Worm (Caenorhabditis elegans) whole organism, L3 larva: Measurements from ENCODE around the gene B0563.18.

Experiments used
- ZK546.5 ChIP-seq: sonication (generic microtip); optimal IDR thresholded peaks from 2 replicates; lab custom pipeline; 2017; ENCODE audit warnings: missing biosample characterization, missing genetic modification characterization
- aly-2 ChIP-seq: fragments of 150-350 bp; optimal IDR thresholded peaks from 2 replicates; lab custom pipeline; 2014; ENCODE audit warnings: missing biosample characterization, missing genetic modification characterization
- ama-1 ChIP-seq: fragments of 150-350 bp; optimal IDR thresholded peaks from 2 replicates; lab custom pipeline; 2018
- ceh-16 ChIP-seq: sonication (generic microtip); optimal IDR thresholded peaks from 2 replicates; lab custom pipeline; 2017; ENCODE audit warnings: missing biosample characterization, missing genetic modification characterization
- ceh-28 ChIP-seq: fragments of 150-350 bp; optimal IDR thresholded peaks from 2 replicates; lab custom pipeline; 2014; ENCODE audit warnings: missing biosample characterization, missing genetic modification reagents, missing genetic modification characterization
- ceh-82 ChIP-seq: fragments of 150-350 bp; optimal IDR thresholded peaks from 2 replicates; lab custom pipeline; 2014; ENCODE audit warnings: missing biosample characterization, missing genetic modification characterization
- ceh-9 ChIP-seq: sonication (generic microtip); optimal IDR thresholded peaks from 2 replicates; lab custom pipeline; 2018; ENCODE audit warnings: missing biosample characterization, missing genetic modification characterization
- daf-12 ChIP-seq: fragments of 150-350 bp; optimal IDR thresholded peaks from 2 replicates; lab custom pipeline; 2014; ENCODE audit warnings: missing biosample characterization, missing genetic modification reagents, missing genetic modification characterization
- egl-27 ChIP-seq: sonication (generic microtip); optimal IDR thresholded peaks from 4 replicates; lab custom pipeline; 2017; ENCODE audit warnings: missing biosample characterization, missing genetic modification reagents, missing genetic modification characterization
- egl-5 ChIP-seq: fragments of 150-350 bp; optimal IDR thresholded peaks from 2 replicates; lab custom pipeline; 2017; ENCODE audit warnings: missing biosample characterization, missing genetic modification reagents, missing genetic modification characterization, inconsistent platforms
- elt-1 ChIP-seq: fragments of 150-350 bp; optimal IDR thresholded peaks from 2 replicates; lab custom pipeline; 2014; ENCODE audit warnings: missing biosample characterization, missing genetic modification characterization
- elt-2 ChIP-seq: sonication (generic microtip); optimal IDR thresholded peaks from 2 replicates; lab custom pipeline; 2016; ENCODE audit warnings: missing genetic modification reagents, mild to moderate bottlenecking, missing genetic modification characterization, missing compliant biosample characterization
- elt-3 ChIP-seq, 3 experiments: fragments of 150-350 bp in 1 of 3; sonication (generic microtip) in 2 of 3; optimal IDR thresholded peaks; 2 replicates in 2 of 3; 4 replicates in 1 of 3; lab custom pipeline; 2014 to 2017; ENCODE audit warnings: missing biosample characterization in 3 of 3, missing genetic modification characterization in 3 of 3
- eor-1 ChIP-seq, 2 experiments: fragments of 150-350 bp; optimal IDR thresholded peaks; 2 replicates each; lab custom pipeline; 2014 to 2018; ENCODE audit warnings: missing biosample characterization in 2 of 2, missing genetic modification characterization in 2 of 2
- fkh-10 ChIP-seq: sonication (generic microtip); optimal IDR thresholded peaks from 2 replicates; lab custom pipeline; 2017; ENCODE audit warnings: missing biosample characterization, missing genetic modification reagents, missing genetic modification characterization
- fkh-2 ChIP-seq: fragments of 150-350 bp; optimal IDR thresholded peaks from 2 replicates; lab custom pipeline; 2014; ENCODE audit warnings: missing biosample characterization, missing genetic modification reagents, missing genetic modification characterization
- fos-1 ChIP-seq: fragments of 150-350 bp; optimal IDR thresholded peaks from 2 replicates; lab custom pipeline; 2014; ENCODE audit warnings: missing biosample characterization, missing genetic modification characterization
- jun-1 ChIP-seq: fragments of 150-350 bp; optimal IDR thresholded peaks from 2 replicates; lab custom pipeline; 2014; ENCODE audit warnings: missing biosample characterization, missing genetic modification reagents, missing genetic modification characterization
- lin-15B ChIP-seq: fragments of 150-350 bp; optimal IDR thresholded peaks from 2 replicates; lab custom pipeline; 2014; ENCODE audit warnings: missing biosample characterization, missing genetic modification characterization
- lsy-12 ChIP-seq: sonication (generic microtip); optimal IDR thresholded peaks from 2 replicates; lab custom pipeline; 2016; ENCODE audit warnings: mild to moderate bottlenecking, missing genetic modification characterization, missing compliant biosample characterization
- mdl-1 ChIP-seq: fragments of 150-350 bp; optimal IDR thresholded peaks from 2 replicates; lab custom pipeline; 2014; ENCODE audit warnings: missing biosample characterization, missing genetic modification characterization
- mml-1 ChIP-seq: fragments of 150-350 bp; sonication (generic microtip); optimal IDR thresholded peaks from 3 replicates; lab custom pipeline; 2014; ENCODE audit warnings: missing biosample characterization, missing genetic modification characterization
- nhr-11 ChIP-seq: fragments of 150-350 bp; optimal IDR thresholded peaks from 2 replicates; lab custom pipeline; 2014; ENCODE audit warnings: missing biosample characterization, missing genetic modification characterization
- nhr-12 ChIP-seq: fragments of 150-350 bp; optimal IDR thresholded peaks from 2 replicates; lab custom pipeline; 2014; ENCODE audit warnings: missing biosample characterization, missing genetic modification characterization
- nhr-237 ChIP-seq: fragments of 150-350 bp; optimal IDR thresholded peaks from 2 replicates; lab custom pipeline; 2014; ENCODE audit warnings: missing biosample characterization, missing genetic modification characterization
- nhr-28 ChIP-seq: fragments of 150-350 bp; optimal IDR thresholded peaks from 2 replicates; lab custom pipeline; 2014; ENCODE audit warnings: missing biosample characterization, missing genetic modification characterization
- nhr-43 ChIP-seq: sonication (generic microtip); optimal IDR thresholded peaks from 2 replicates; lab custom pipeline; 2016; ENCODE audit warnings: mild to moderate bottlenecking, missing genetic modification characterization, missing compliant biosample characterization; ENCODE audit not compliant: poor library complexity, severe bottlenecking
- nhr-67 ChIP-seq: fragments of 150-350 bp; optimal IDR thresholded peaks from 2 replicates; lab custom pipeline; 2014; ENCODE audit warnings: missing biosample characterization, missing genetic modification characterization
- nhr-76 ChIP-seq: fragments of 150-350 bp; sonication (generic microtip); optimal IDR thresholded peaks from 5 replicates; lab custom pipeline; 2014; ENCODE audit warnings: missing biosample characterization, missing genetic modification characterization
- pha-4 ChIP-seq: fragments of 150-350 bp; optimal IDR thresholded peaks from 2 replicates; lab custom pipeline; 2014; ENCODE audit warnings: missing biosample characterization, missing genetic modification reagents, missing genetic modification characterization
- pqm-1 ChIP-seq: fragments of 150-350 bp; optimal IDR thresholded peaks from 2 replicates; lab custom pipeline; 2017; ENCODE audit warnings: missing biosample characterization, missing genetic modification characterization, inconsistent platforms
- sea-2 ChIP-seq: fragments of 150-350 bp; sonication (generic microtip); optimal IDR thresholded peaks from 4 replicates; lab custom pipeline; 2014; ENCODE audit warnings: missing biosample characterization, missing genetic modification reagents, missing genetic modification characterization
- snpc-4 ChIP-seq: fragments of 150-350 bp; optimal IDR thresholded peaks from 2 replicates; lab custom pipeline; 2014; ENCODE audit warnings: missing biosample characterization, missing genetic modification characterization
- unc-62 ChIP-seq: fragments of 150-350 bp; sonication (generic microtip); optimal IDR thresholded peaks from 4 replicates; lab custom pipeline; 2014; ENCODE audit warnings: missing biosample characterization, missing genetic modification reagents, missing genetic modification characterization
- ztf-11 ChIP-seq: fragments of 150-350 bp; optimal IDR thresholded peaks from 2 replicates; lab custom pipeline; 2014; ENCODE audit warnings: missing biosample characterization, missing genetic modification characterization
- ztf-4 ChIP-seq: fragments of 150-350 bp; optimal IDR thresholded peaks from 2 replicates; lab custom pipeline; 2014; ENCODE audit warnings: missing biosample characterization, missing genetic modification characterization

B0563.18 gene

DNA sequence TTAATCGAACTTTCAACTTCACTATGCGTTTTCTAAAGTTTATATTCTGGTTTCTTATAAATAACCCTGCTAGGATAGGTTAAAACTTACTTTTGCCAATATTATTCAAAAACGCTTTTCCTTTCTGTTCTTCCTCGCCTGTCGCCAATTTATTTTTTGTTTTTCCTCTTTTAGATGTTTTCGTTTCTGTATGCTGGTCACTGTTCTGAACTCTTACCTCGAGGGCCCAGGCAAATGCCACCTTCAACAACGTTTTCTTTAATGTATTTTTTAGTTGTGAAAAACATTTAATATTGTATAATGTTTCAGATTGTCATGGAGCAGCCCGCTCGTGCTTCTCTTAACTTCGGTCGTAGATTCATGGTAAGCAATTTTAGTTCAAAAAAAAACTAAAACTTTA is 9.8 kb downstream of the B0563.18 start, which contains the start of gene Y81B9A.3:
Gene Y81B9A.3 (plus strand): TSS at position 301 of the 400 bp plus-strand sequence.
- TF ChIP-seq elt-1 = no peak
- TF ChIP-seq ztf-4 (tag; lab: Kevin White, UChicago) = no peak
- TF ChIP-seq daf-12 = no peak
- TF ChIP-seq nhr-76 (tag; lab: Kevin White, UChicago) = no peak
- TF ChIP-seq nhr-237 (tag; lab: Kevin White, UChicago) = no peak
- TF ChIP-seq jun-1 (tag; lab: Kevin White, UChicago) = no peak
- TF ChIP-seq ceh-28 (tag; lab: Kevin White, UChicago) = no peak
- no peak for TF ChIP-seq elt-3 (tag; optimal IDR thresholded peaks at IDR 0.05; lab: Kevin White, UChicago)
- no peak for TF ChIP-seq nhr-11 (tag; lab: Kevin White, UChicago)
- TF ChIP-seq nhr-67 = no peak
- no peak for TF ChIP-seq elt-2 (tag; lab: Kevin White, UChicago)
- TF ChIP-seq ZK546.5 (tag; lab: Kevin White, UChicago) = no peak
- TF ChIP-seq nhr-43 (tag; lab: Kevin White, UChicago) = no peak
- TF ChIP-seq sea-2 (GFP tag; lab: Kevin White, UChicago) = no peak
- TF ChIP-seq pqm-1 (tag; lab: Kevin White, UChicago) = no peak
- TF ChIP-seq egl-27 (tag; lab: Kevin White, UChicago) = no peak
- no peak for TF ChIP-seq nhr-28 (tag; lab: Kevin White, UChicago)
- no peak for TF ChIP-seq ztf-11 (tag; lab: Kevin White, UChicago)

DNA sequence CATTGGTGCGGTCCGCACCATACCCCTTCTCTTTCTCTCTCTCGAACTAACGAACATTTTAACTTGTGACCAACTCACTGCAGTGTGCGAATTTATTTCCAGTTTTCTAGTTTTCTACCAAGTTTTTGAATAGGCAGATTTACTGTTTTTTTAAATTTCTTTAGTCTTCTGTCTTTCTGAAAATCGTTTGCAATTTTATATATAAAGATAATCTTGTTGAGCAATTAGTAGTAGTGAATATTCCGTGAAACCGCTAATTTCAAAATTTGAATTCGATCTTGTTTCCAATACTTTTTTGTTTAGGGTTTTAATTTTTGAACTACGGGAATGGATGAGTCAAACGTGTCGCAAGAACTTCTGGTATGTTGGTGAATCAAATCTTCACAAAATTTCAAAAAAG is 11.5 kb downstream of the B0563.18 start, which contains the start of gene Y81B9A.2:
Gene Y81B9A.2 (plus strand): TSS at position 301 of the 400 bp plus-strand sequence.
- no peak for TF ChIP-seq elt-2 (tag; lab: Kevin White, UChicago)
- no peak for TF ChIP-seq egl-27 (tag; lab: Kevin White, UChicago)
- no peak for TF ChIP-seq fos-1
- TF ChIP-seq elt-3 (tag; optimal IDR thresholded peaks at IDR 0.05; lab: Kevin White, UChicago) = no peak
- no peak for TF ChIP-seq egl-5 (tag; lab: Kevin White, UChicago)
- TF ChIP-seq fkh-2 (tag; lab: Kevin White, UChicago) = no peak
- TF ChIP-seq snpc-4 = no peak
- no peak for TF ChIP-seq nhr-12 (tag; lab: Kevin White, UChicago)
- TF ChIP-seq pqm-1 (tag; lab: Kevin White, UChicago) = no peak
- no peak for TF ChIP-seq pha-4
- no peak for TF ChIP-seq aly-2
- TF ChIP-seq nhr-11 (tag; lab: Kevin White, UChicago) = no peak
- TF ChIP-seq unc-62 = no peak
- TF ChIP-seq mdl-1 (tag; lab: Kevin White, UChicago) = no peak
- no peak for TF ChIP-seq lin-15B (tag; lab: Kevin White, UChicago)

DNA sequence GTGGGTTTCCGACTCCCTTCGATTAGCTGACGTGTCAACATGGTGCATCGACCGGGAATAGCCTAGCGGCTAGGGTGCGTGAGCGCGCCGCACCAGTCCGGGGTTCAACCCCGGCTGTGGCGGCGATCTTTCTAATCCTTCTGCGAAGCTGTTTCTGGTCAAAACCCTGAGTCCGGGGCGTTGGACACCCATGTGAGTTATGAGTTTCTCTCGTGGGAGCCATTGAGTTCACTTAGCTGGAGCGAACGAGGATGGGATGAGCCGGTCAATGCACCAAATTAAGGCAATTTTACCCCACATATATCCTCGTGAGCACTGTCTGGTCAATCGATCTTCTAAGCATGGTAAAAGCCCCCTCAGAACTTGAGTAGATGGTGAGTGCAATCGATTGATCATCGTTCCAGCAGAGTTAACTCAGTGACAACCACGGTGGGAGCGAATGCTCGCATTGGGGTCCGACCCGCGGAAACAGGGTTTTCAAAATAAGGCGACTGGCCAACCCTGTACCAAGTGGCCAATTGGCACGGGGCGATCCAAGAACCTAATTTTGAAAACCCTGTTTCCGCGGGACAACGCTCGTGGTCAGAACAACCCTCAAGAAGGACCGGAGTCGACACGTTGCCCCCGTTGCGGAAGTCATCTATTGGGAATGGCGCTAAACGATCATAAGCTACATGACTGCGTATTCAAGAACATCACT is 19.6 kb downstream of the B0563.18 start, which contains the start of gene Y81B9A.1:
Gene Y81B9A.1 (plus strand): TSS at position 650 of the 700 bp plus-strand sequence.
- no peak for TF ChIP-seq ceh-82 (tag; lab: Kevin White, UChicago)

DNA sequence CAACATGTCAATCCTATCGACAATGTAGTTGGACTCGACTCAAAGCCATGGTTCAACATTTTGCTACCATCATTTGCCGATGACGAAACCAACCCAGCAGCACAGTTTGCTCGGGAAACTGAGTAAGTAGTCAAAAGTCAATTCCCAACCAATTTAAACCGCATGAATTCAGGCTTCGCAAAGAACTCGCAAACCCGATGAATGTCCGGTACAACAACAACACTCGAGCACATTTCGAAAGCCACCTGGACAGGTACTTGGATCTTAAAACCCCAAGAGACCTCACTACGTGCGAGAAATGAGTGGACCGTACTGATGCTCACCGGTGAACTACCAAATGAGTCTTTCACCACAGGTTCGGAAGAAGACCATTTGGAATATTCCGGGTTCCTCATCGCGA is 21.7 kb downstream of the B0563.18 start:
- no peak for TF ChIP-seq ceh-9
- TF ChIP-seq aly-2 = no peak
- TF ChIP-seq ceh-28 (tag; lab: Kevin White, UChicago) = no peak
- no peak for TF ChIP-seq lsy-12 (tag; lab: Kevin White, UChicago)
- no peak for TF ChIP-seq fkh-2 (tag; lab: Kevin White, UChicago)
- TF ChIP-seq, all 47 proteins: peak for 0

DNA sequence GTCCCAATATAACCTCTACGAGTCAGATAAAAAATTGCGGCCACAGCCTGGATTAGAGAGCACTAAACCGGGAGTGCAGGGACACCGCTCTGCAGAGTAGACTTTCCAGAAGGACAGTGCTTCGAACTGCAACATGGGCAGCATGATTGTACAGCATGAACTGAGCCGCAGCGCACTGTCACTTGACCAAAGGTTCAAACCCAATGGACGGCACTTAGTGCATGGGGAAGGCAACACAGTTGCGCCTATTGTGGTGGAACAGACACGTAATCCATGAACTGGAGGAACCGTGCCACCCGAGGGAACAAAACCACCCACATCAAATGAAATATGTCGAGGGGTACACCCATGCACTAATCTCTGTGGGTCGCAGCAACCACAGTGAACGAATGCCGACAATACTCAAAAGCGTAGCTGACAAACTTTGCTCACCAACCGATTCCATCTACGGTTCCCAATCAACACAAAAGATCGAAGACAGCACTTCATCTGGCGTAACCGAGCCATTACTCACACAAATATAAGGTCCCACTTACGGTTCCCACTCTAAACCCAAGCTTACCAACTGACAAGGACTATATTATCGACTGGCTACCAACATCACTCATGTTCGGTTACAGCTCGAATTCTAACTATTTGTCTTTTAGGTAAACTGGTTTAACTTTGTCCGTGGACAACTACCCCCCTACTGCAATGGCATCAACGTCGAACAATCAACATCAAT is 23.2 kb downstream of the B0563.18 start:
- TF ChIP-seq fkh-2 (tag; lab: Kevin White, UChicago) (no peak), nhr-237 (tag; lab: Kevin White, UChicago) (no peak), elt-3 (tag; optimal IDR thresholded peaks at IDR 0.05; lab: Kevin White, UChicago) (no peak), lsy-12 (tag; lab: Kevin White, UChicago) (no peak), ceh-16 (no peak), ceh-28 (tag; lab: Kevin White, UChicago) (no peak), ama-1 (lab: Kevin White, UChicago) (no peak), nhr-28 (tag; lab: Kevin White, UChicago) (no peak), nhr-67 (no peak), fos-1 (no peak), ztf-4 (tag; lab: Kevin White, UChicago) (no peak), egl-27 (tag; lab: Kevin White, UChicago) (no peak), unc-62 (no peak), sea-2 (GFP tag; lab: Kevin White, UChicago) (no peak), egl-5 (tag; lab: Kevin White, UChicago) (no peak), eor-1 (tag; optimal IDR thresholded peaks at IDR 0.05; lab: Kevin White, UChicago) (no peak), pqm-1 (tag; lab: Kevin White, UChicago) (no peak), mml-1 (tag; lab: Kevin White, UChicago) (no peak), fkh-10 (no peak)
